Worm (Caenorhabditis elegans) whole organism, late embryonic: ENCODE data around the gene F20D1.22.

ENCODE experiments used
- dve-1 ChIP-seq: sonication (generic microtip); optimal IDR thresholded peaks from 2 replicates; lab custom pipeline; 2017; ENCODE audit warnings: antibody characterized with exemption, mild to moderate bottlenecking, missing genetic modification characterization, missing compliant biosample characterization
- unc-55 ChIP-seq: sonication (generic microtip); optimal IDR thresholded peaks from 2 replicates; lab custom pipeline; 2017; ENCODE audit warnings: missing biosample characterization, missing genetic modification reagents, missing genetic modification characterization

DNA sequence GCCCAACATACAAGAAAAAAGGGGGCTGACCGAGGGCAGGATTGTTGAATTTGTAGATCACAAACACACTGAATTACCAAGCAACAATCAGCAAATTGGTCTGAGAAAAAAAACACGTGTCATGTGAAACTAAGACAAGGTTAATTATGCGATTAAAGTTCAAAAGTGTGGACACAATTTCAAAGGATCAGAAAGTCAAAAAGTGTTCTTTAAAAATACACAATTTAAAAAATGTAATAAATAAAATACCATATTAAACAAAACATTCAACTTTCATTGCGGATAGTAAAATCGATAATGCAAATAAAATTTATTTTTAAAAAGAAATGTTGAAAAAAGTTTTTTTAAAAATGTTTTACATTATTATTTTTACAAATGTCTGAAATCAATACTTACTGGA lies 32.5 kb downstream of the F20D1.22 start, which contains the start of gene cutl-3:
- TF ChIP-seq unc-55 (GFP tag; lab: Kevin White, UChicago) (no peak), dve-1 (tag; lab: Kevin White, UChicago) (no peak)
